Worm (Caenorhabditis elegans): ENCODE results near the gene F19G12.3.

Gene F19G12.3

DNA sequence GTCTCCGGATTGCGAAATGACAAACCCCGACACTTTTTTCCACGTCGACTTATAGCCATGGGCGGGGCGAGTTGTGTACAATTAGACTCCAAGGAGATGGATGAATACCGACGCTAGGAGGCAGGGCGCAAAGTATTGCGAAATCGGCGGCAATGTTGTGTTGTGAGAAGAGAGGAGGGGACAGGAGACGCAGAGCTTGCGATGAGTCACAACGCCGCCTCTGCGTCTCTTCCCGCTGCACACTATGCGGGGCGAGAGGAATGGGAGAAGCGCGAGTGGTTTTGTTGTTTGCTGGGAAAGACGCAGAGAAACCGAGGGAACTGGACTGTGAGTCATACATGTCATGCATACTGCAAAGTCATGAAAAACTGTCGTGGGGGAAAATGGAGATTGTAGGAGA is 29.8 kb downstream of the F19G12.3 start:
- TF ChIP-seq akir-1 (GFP tag; optimal IDR thresholded peaks at IDR 0.05) (no peak), chd-7 (tag; optimal IDR thresholded peaks at IDR 0.05) (peak; percentile 86), ceh-40 (GFP tag; IDR thresholded peaks at IDR 0.05) (no peak), mes-4 (tag; optimal IDR thresholded peaks at IDR 0.05) (no peak), egl-44 (GFP tag; IDR thresholded peaks at IDR 0.05) (peak; percentile 86), snpc-1.1 (tag; optimal IDR thresholded peaks at IDR 0.05; ENCODE audit: insufficient read depth) (no peak), ceh-100 (GFP tag; IDR thresholded peaks at IDR 0.05) (no peak), ztf-3 (GFP tag; optimal IDR thresholded peaks at IDR 0.05) (no peak), ekl-4 (GFP tag; IDR thresholded peaks at IDR 0.05) (peak; percentile 72; the same call in 1 of the 2 replicates), aptf-3 (GFP tag; IDR thresholded peaks at IDR 0.05) (no peak), repo-1 (tag; optimal IDR thresholded peaks at IDR 0.05) (peak; percentile 49), F22D6.2 (tag; optimal IDR thresholded peaks at IDR 0.05) (peak; percentile 42), snpc-4 (GFP tag; optimal IDR thresholded peaks at IDR 0.05) (no peak), snpc-4 (tag; optimal IDR thresholded peaks at IDR 0.05) (peak in 2 of 4 experiments; percentile 52), athp-1 (tag; optimal IDR thresholded peaks at IDR 0.05) (peak; percentile 21), ceh-79 (tag; optimal IDR thresholded peaks at IDR 0.05) (no peak), madf-8 (GFP tag; conservative IDR thresholded peaks at IDR 0.05) (no peak), egrh-3 (GFP tag; IDR thresholded peaks at IDR 0.05) (peak; percentile 77), ceh-58 (GFP tag; IDR thresholded peaks at IDR 0.05) (no peak), snpc-1.3 (tag; optimal IDR thresholded peaks at IDR 0.05; ENCODE audit: insufficient read depth) (no peak), F10E7.11 (tag; optimal IDR thresholded peaks at IDR 0.05) (peak; percentile 26), xnd-1 (tag; optimal IDR thresholded peaks at IDR 0.05) (no peak), bed-2 (GFP tag; IDR thresholded peaks at IDR 0.05) (peak; percentile 65; the same call in 1 of the 2 replicates), cebp-2 (GFP tag; IDR thresholded peaks at IDR 0.05) (0 out of 2 replicates have a peak, but pooled peaks have one; percentile 47), rcor-1 (GFP tag; IDR thresholded peaks at IDR 0.05) (peak; percentile 25; the same call in 1 of the 2 replicates), T26A5.8 (tag; optimal IDR thresholded peaks at IDR 0.05) (no peak), lsy-27 (tag; optimal IDR thresholded peaks at IDR 0.05; ENCODE audit: borderline replicate concordance, insufficient read depth) (no peak), atf-7 (tag; optimal IDR thresholded peaks at IDR 0.05) (peak; percentile 86), hrde-1 (tag; optimal IDR thresholded peaks at IDR 0.05; ENCODE audit: borderline replicate concordance) (no peak), F57A8.1 (GFP tag; optimal IDR thresholded peaks at IDR 0.05) (no peak), hmg-20 (GFP tag; IDR thresholded peaks at IDR 0.05) (no peak), unc-130 (GFP tag; optimal IDR thresholded peaks at IDR 0.05) (no peak), lin-35 (GFP tag; optimal IDR thresholded peaks at IDR 0.05) (peak in 1 of 3 experiments; percentile 69), nhr-120 (GFP tag; IDR thresholded peaks at IDR 0.05) (no peak), Y53F4B.3 (GFP tag; IDR thresholded peaks at IDR 0.05) (no peak), mxl-1 (tag; optimal IDR thresholded peaks at IDR 0.05) (no peak), B0035.1 (tag; optimal IDR thresholded peaks at IDR 0.05) (peak; percentile 3), Y95B8A.8 (GFP tag; IDR thresholded peaks at IDR 0.05) (peak; percentile 81; the same call in 1 of the 2 replicates), snpc-3.4 (tag; optimal IDR thresholded peaks at IDR 0.05) (no peak), nhr-179 (tag; optimal IDR thresholded peaks at IDR 0.05) (no peak), Y67H2A.10 (GFP tag; conservative IDR thresholded peaks at IDR 0.05) (no peak), F57C9.4 (tag; optimal IDR thresholded peaks at IDR 0.05) (no peak), ztf-18 (tag; optimal IDR thresholded peaks at IDR 0.05) (peak; percentile 42), lin-40 (tag; optimal IDR thresholded peaks at IDR 0.05) (peak; percentile 89), ztf-6 (GFP tag; IDR thresholded peaks at IDR 0.05) (no peak), ceh-27 (GFP tag; optimal IDR thresholded peaks at IDR 0.05) (peak; percentile 87), madf-6 (GFP tag; IDR thresholded peaks at IDR 0.05) (0 out of 2 replicates have a peak, but pooled peaks have one; percentile 28), let-526 (GFP tag; IDR thresholded peaks at IDR 0.05) (peak; percentile 81), fkh-3 (tag; optimal IDR thresholded peaks at IDR 0.05) (no peak)

Data from whole organism, young adult.